Worm (Caenorhabditis elegans): ENCODE measurements around the gene srj-49.

DNA sequence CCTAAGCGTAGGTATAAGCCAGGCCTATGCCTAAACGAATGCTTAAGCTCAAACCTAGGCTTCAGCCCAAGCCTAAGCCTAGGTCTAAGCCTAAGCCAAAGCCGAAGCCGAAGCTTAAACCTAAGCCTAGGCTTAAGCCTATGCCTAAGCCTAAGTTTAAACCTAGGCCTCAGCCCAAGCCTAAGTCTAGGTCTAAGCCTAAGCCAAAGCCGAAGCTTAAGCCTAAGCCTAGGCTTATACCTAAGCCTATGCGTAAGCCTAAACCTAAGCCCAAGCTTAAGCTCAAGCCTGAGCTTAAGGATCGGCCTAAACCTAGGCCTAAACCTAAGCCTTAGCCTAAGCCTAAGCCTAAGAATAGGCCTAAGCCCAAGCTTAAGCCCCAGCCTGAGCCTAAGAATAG is 22.2 kb downstream of the srj-49 start:
- TF ChIP-seq unc-39 (tag; optimal IDR thresholded peaks at IDR 0.05) (no peak), mls-2 (tag; optimal IDR thresholded peaks at IDR 0.05) (no peak), pha-4 (tag; optimal IDR thresholded peaks at IDR 0.05) (no peak)
